Worm (Caenorhabditis elegans) whole organism, L4 larva: ENCODE results near the gene best-24.

Source experiments
- F44E2.7 ChIP-seq: fragments of 200-800 bp; sonication (Bioruptor generic); IDR thresholded peaks from 2 replicates; pipeline ENCODE4 v2.1.2; 2022; ENCODE audit warnings: missing genetic modification characterization, missing compliant biosample characterization
- F49E8.2 ChIP-seq: sonication (generic microtip); optimal IDR thresholded peaks from 2 replicates; lab custom pipeline; 2016; ENCODE audit warnings: missing compliant biosample characterization, mild to moderate bottlenecking, missing genetic modification characterization, borderline replicate concordance
- T20F7.1 ChIP-seq: fragments of 200-800 bp; sonication (Bioruptor generic); optimal IDR thresholded peaks from 2 replicates; lab custom pipeline; 2018; ENCODE audit warnings: mild to moderate bottlenecking, missing genetic modification characterization, missing compliant biosample characterization
- Y105C5A.15 ChIP-seq: fragments of 200-800 bp; sonication (Bioruptor generic); IDR thresholded peaks from 2 replicates; pipeline ENCODE4 v1.3.6; 2022; ENCODE audit warnings: missing genetic modification characterization, missing compliant biosample characterization
- Y5F2A.4 ChIP-seq: fragments of 200-800 bp; sonication (Bioruptor generic); optimal IDR thresholded peaks from 2 replicates; lab custom pipeline; 2018; ENCODE audit warnings: mild to moderate bottlenecking, missing genetic modification characterization, missing compliant biosample characterization
- aha-1 ChIP-seq: fragments of 150-350 bp; peaks from one replicate; lab custom pipeline; 2014; ENCODE audit warnings: missing biosample characterization, missing genetic modification characterization
- arid-1 ChIP-seq: fragments of 200-800 bp; sonication (Bioruptor generic); conservative IDR thresholded peaks from 2 replicates; pipeline ENCODE4 v1.3.6; 2022; ENCODE audit warnings: missing genetic modification reagents, missing genetic modification characterization, missing compliant biosample characterization
- ceh-20 ChIP-seq: fragments of 200-800 bp; sonication (Bioruptor generic); IDR thresholded peaks from 2 replicates; pipeline ENCODE4 v1.3.6; 2022; ENCODE audit warnings: missing genetic modification reagents, missing genetic modification characterization, missing compliant biosample characterization
- ceh-82 ChIP-seq: sonication (generic microtip); optimal IDR thresholded peaks from 2 replicates; lab custom pipeline; 2017; ENCODE audit warnings: missing biosample characterization, missing genetic modification characterization
- ctbp-1 ChIP-seq: fragments of 200-800 bp; sonication (Bioruptor generic); IDR thresholded peaks from 2 replicates; pipeline ENCODE4 v1.3.6; 2022; ENCODE audit warnings: missing genetic modification reagents, missing genetic modification characterization, missing compliant biosample characterization
- daf-16 ChIP-seq, 3 experiments: sonication (generic microtip); optimal IDR thresholded peaks; 2 replicates each; lab custom pipeline; 2016 to 2017; ENCODE audit warnings: missing genetic modification characterization in 3 of 3, missing genetic modification reagents in 3 of 3, mild to moderate bottlenecking in 2 of 3, missing compliant biosample characterization in 2 of 3, missing biosample characterization in 1 of 3, moderate library complexity in 1 of 3
- dmd-6 ChIP-seq: fragments of 200-800 bp; sonication (Bioruptor generic); IDR thresholded peaks from 2 replicates; pipeline ENCODE4 v1.3.6; 2022; ENCODE audit warnings: missing genetic modification reagents, missing genetic modification characterization, missing compliant biosample characterization
- dmd-9 ChIP-seq: fragments of 200-800 bp; sonication (Bioruptor generic); IDR thresholded peaks from 2 replicates; pipeline ENCODE4 v1.3.6; 2022; ENCODE audit warnings: missing genetic modification reagents, missing genetic modification characterization, missing compliant biosample characterization
- dpl-1 ChIP-seq: fragments of 150-350 bp; optimal IDR thresholded peaks from 2 replicates; lab custom pipeline; 2014; ENCODE audit warnings: missing biosample characterization, missing genetic modification reagents, missing genetic modification characterization
- dve-1 ChIP-seq: sonication (generic microtip); optimal IDR thresholded peaks from 2 replicates; lab custom pipeline; 2017; ENCODE audit warnings: antibody characterized with exemption, mild to moderate bottlenecking, missing genetic modification characterization, missing compliant biosample characterization; ENCODE audit not compliant: insufficient read depth
- hlh-30 ChIP-seq: sonication (generic microtip); optimal IDR thresholded peaks from 2 replicates; lab custom pipeline; 2017; ENCODE audit warnings: antibody characterized with exemption, mild to moderate bottlenecking, missing genetic modification characterization, missing compliant biosample characterization; ENCODE audit not compliant: insufficient read depth
- lin-38 ChIP-seq: fragments of 200-800 bp; sonication (Bioruptor generic); IDR thresholded peaks from 2 replicates; pipeline ENCODE4 v1.3.6; 2022; ENCODE audit warnings: missing genetic modification reagents, missing genetic modification characterization, missing compliant biosample characterization
- mdl-1 ChIP-seq, 2 experiments: fragments of 150-350 bp in 1 of 2; sonication (generic microtip) in 1 of 2; optimal IDR thresholded peaks; 2 replicates each; lab custom pipeline; 2014 to 2017; ENCODE audit warnings: missing biosample characterization in 2 of 2, missing genetic modification characterization in 2 of 2
- mep-1 ChIP-seq: fragments of 150-350 bp; sonication (generic microtip); optimal IDR thresholded peaks from 3 replicates; lab custom pipeline; 2014; ENCODE audit warnings: missing biosample characterization, missing genetic modification characterization
- mes-2 ChIP-seq: sonication (generic microtip); optimal IDR thresholded peaks from 2 replicates; lab custom pipeline; 2016; ENCODE audit warnings: missing genotype, mild to moderate bottlenecking, missing genetic modification characterization, missing compliant biosample characterization; ENCODE audit not compliant: poor library complexity, severe bottlenecking
- nhr-237 ChIP-seq: sonication (generic microtip); optimal IDR thresholded peaks from 2 replicates; lab custom pipeline; 2017; ENCODE audit warnings: missing biosample characterization, missing genetic modification characterization
- nhr-28 ChIP-seq: fragments of 150-350 bp; optimal IDR thresholded peaks from 2 replicates; lab custom pipeline; 2014; ENCODE audit warnings: missing biosample characterization, missing genetic modification characterization
- nhr-42 ChIP-seq: fragments of 200-800 bp; sonication (Bioruptor generic); IDR thresholded peaks from 2 replicates; pipeline ENCODE4 v1.3.6; 2022; ENCODE audit warnings: missing genetic modification characterization, missing compliant biosample characterization
- pqm-1 ChIP-seq: sonication (generic microtip); optimal IDR thresholded peaks from 2 replicates; lab custom pipeline; 2017; ENCODE audit warnings: missing biosample characterization, missing genetic modification characterization
- rbr-2 ChIP-seq: sonication (generic microtip); optimal IDR thresholded peaks from 2 replicates; lab custom pipeline; 2016; ENCODE audit warnings: missing genotype, missing genetic modification characterization, missing compliant biosample characterization
- saeg-2 ChIP-seq: fragments of 200-800 bp; sonication (Bioruptor generic); IDR thresholded peaks from 2 replicates; pipeline ENCODE4 v1.3.6; 2022; ENCODE audit warnings: missing genetic modification reagents, missing genetic modification characterization, missing compliant biosample characterization
- skn-1 ChIP-seq: fragments of 150-350 bp; optimal IDR thresholded peaks from 2 replicates; lab custom pipeline; 2014; ENCODE audit warnings: missing biosample characterization, missing genetic modification characterization
- tra-1 ChIP-seq: fragments of 200-800 bp; sonication (Bioruptor generic); IDR thresholded peaks from 2 replicates; pipeline ENCODE4 v1.3.6; 2022; ENCODE audit warnings: missing genetic modification reagents, missing genetic modification characterization, missing compliant biosample characterization
- unc-130 ChIP-seq: sonication (generic microtip); optimal IDR thresholded peaks from 2 replicates; lab custom pipeline; 2016; ENCODE audit warnings: missing genetic modification reagents, missing genetic modification characterization, missing compliant biosample characterization
- unc-62 ChIP-seq, 3 experiments: fragments of 150-350 bp in 1 of 3; sonication (generic microtip); optimal IDR thresholded peaks in 2 of 3; peaks in 1 of 3; 1 replicate in 1 of 3; 2 replicates in 2 of 3; lab custom pipeline; 2014 to 2017; ENCODE audit warnings: missing biosample characterization in 3 of 3, missing genetic modification characterization in 3 of 3, missing genetic modification reagents in 3 of 3, missing genotype in 1 of 3
- vab-7 ChIP-seq: fragments of 200-800 bp; sonication (Bioruptor generic); IDR thresholded peaks from 2 replicates; pipeline ENCODE4 v1.3.6; 2022; ENCODE audit warnings: missing genetic modification reagents, missing genetic modification characterization, missing compliant biosample characterization
- zfp-2 ChIP-seq: sonication (generic microtip); optimal IDR thresholded peaks from 2 replicates; lab custom pipeline; 2016; ENCODE audit warnings: mild to moderate bottlenecking, missing genetic modification characterization, missing compliant biosample characterization
- zip-11 ChIP-seq: fragments of 200-800 bp; sonication (Bioruptor generic); IDR thresholded peaks from 2 replicates; pipeline ENCODE4 v1.3.6; 2022; ENCODE audit warnings: missing genetic modification characterization, missing compliant biosample characterization

The best-24 gene

ce11 chrIII:7922207-7922606, 21.4 kb downstream of the best-24 start, which contains the start of gene C29E4.17 (continued):
- TF ChIP-seq rbr-2, result no peak
- TF ChIP-seq, all 104 proteins: peak for 0

DNA sequence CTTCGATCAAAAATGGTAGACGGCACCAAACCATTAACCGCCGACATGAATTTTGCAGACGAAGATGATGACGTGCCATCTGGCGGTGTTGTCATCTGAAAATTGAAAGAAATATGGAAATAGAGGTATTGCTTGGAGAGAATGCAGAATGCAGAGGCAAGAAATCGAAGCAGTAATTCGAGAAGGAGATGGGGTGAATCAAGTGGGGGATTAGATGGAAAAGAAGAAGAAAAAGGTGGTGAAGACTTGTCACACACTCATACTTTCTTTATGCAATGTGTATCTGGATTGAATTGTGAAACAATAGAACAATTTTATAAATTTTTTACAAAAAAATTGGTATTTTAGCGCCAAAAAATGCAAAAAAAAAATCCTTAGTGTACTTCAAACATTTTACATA, 24.0 kb downstream of the best-24 start, which contains the start of gene tag-250:
Gene tag-250 (minus strand): TSS at position 101 of the 400 bp plus-strand sequence.
- TF ChIP-seq pqm-1 (tag; lab: Kevin White, UChicago), result no peak
- no peak for TF ChIP-seq nhr-28 (tag; lab: Kevin White, UChicago)
- TF ChIP-seq T20F7.1, result no peak
- peak in 1 of 2 experiments; percentile 72 for TF ChIP-seq unc-62 (GFP tag; optimal IDR thresholded peaks at IDR 0.05 in 1 of 2; lab: Kevin White, UChicago)
- no peak for TF ChIP-seq unc-62 (tag; optimal IDR thresholded peaks at IDR 0.05; lab: Kevin White, UChicago)
- TF ChIP-seq ceh-20 (GFP tag; lab: Robert Waterston, UW), result no peak
- TF ChIP-seq, all 104 proteins: peak for 1

DNA sequence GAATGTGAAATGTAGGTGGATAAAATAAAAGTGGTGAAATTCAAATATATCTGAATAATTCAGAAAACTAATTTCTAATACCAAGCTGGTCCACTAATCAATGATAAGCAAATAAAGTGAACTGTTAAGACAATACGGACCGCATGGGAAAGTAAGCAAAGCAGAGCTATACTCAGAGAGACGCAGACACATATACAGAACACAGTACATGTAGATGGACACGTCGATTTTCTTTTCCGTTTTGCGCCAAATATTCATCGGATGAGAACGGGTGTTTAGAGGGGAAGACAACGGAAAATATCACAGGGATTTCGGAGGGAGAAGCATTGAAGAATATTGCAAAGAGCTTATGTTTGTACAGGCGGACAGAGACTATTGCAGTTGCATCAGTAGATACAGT, 25.1 kb downstream of the best-24 start:
- TF ChIP-seq mep-1 (no peak), aha-1 (tag; lab: Kevin White, UChicago) (peak; percentile 70), mes-2 (tag; lab: Kevin White, UChicago) (peak; percentile 7)

ce11 chrIII:7928549-7929129, 27.8 kb downstream of the best-24 start, which contains the start of the genes C29E4.13 and npp-15:
Gene C29E4.13, minus strand, starts transcription at chrIII:7928717.
Gene npp-15, plus strand, starts transcription at chrIII:7929043.
- TF ChIP-seq zip-11 (GFP tag; lab: Robert Waterston, UW), result no peak
- peak; percentile 64 for TF ChIP-seq mes-2 (tag; lab: Kevin White, UChicago)
- TF ChIP-seq nhr-237, result no peak
- no peak for TF ChIP-seq daf-16 (GFP tag; optimal IDR thresholded peaks at IDR 0.05; lab: Kevin White, UChicago)
- TF ChIP-seq daf-16 (tag; optimal IDR thresholded peaks at IDR 0.05; lab: Kevin White, UChicago), result peak; percentile 37
- no peak for TF ChIP-seq dmd-9 (GFP tag; lab: Robert Waterston, UW)
- no peak for TF ChIP-seq skn-1 (tag; lab: Kevin White, UChicago)
- TF ChIP-seq zfp-2, result no peak
- peak; percentile 12 for TF ChIP-seq hlh-30 (tag; lab: Kevin White, UChicago)
- peak; percentile 39 for TF ChIP-seq unc-130 (GFP tag; lab: Kevin White, UChicago)
- peak; percentile 21 for TF ChIP-seq pqm-1 (tag; lab: Kevin White, UChicago)
- peak; percentile 34 for TF ChIP-seq nhr-28 (tag; lab: Kevin White, UChicago)
- TF ChIP-seq dpl-1, result peak; percentile 81
- peak; percentile 28 for TF ChIP-seq dve-1 (tag; lab: Kevin White, UChicago)
- no peak for TF ChIP-seq Y5F2A.4
- peak; percentile 33; the same call in 1 of the 2 replicates for TF ChIP-seq lin-38
- TF ChIP-seq F49E8.2 (tag; lab: Kevin White, UChicago), result no peak
- TF ChIP-seq mdl-1 (tag; optimal IDR thresholded peaks at IDR 0.05; lab: Kevin White, UChicago), result no peak
- TF ChIP-seq tra-1 (GFP tag; lab: Robert Waterston, UW), result no peak
- TF ChIP-seq dmd-6 (GFP tag; lab: Robert Waterston, UW), result no peak
- no peak for TF ChIP-seq arid-1 (GFP tag; lab: Robert Waterston, UW)
- TF ChIP-seq T20F7.1, result peak; percentile 72
- peak; percentile 10 for TF ChIP-seq mep-1
- TF ChIP-seq saeg-2, result no peak
- TF ChIP-seq nhr-42, result no peak

DNA sequence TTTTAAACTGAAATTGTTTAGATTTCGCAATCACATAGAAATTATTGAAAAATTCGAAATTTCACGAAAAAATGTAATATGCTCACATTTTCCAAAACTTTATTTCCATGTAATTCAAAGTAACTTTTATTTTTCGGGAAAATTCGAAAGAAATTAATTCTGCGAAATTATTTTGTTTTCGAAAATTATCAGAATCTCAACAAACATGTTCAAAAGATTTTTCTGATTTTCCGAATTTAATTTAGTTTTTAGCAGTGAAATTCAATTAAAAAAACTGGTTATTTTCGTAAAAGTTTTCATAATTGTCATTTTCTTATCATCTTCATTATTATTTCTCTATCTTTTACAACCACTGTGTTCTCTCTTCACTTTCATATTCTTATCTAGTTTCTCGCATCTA, 32.4 kb downstream of the best-24 start, which contains the start of gene ran-2:
Gene ran-2 (plus strand): TSS at position 301 of the 400 bp plus-strand sequence.
- no peak for TF ChIP-seq daf-16 (GFP tag; optimal IDR thresholded peaks at IDR 0.05; lab: Kevin White, UChicago)
- peak; percentile 50 for TF ChIP-seq daf-16 (tag; optimal IDR thresholded peaks at IDR 0.05; lab: Kevin White, UChicago)
- TF ChIP-seq dve-1 (tag; lab: Kevin White, UChicago), result peak; percentile 16
- no peak for TF ChIP-seq Y105C5A.15 (GFP tag; lab: Robert Waterston, UW)
- TF ChIP-seq ctbp-1 (GFP tag; lab: Robert Waterston, UW), result no peak
- TF ChIP-seq F44E2.7, result no peak
- TF ChIP-seq pqm-1 (tag; lab: Kevin White, UChicago), result peak; percentile 22
- TF ChIP-seq ceh-82 (tag; lab: Kevin White, UChicago), result no peak
- no peak for TF ChIP-seq vab-7 (GFP tag; lab: Robert Waterston, UW)
- TF ChIP-seq, all 104 proteins: peak for 3
